Worm (Caenorhabditis elegans) whole organism, L4 larva: ENCODE data around the gene vab-8.

ENCODE experiments used
- F44E2.7 ChIP-seq: fragments of 200-800 bp; sonication (Bioruptor generic); IDR thresholded peaks from 2 replicates; pipeline ENCODE4 v2.1.2; 2022; ENCODE audit warnings: missing genetic modification characterization, missing compliant biosample characterization
- T26A8.4 ChIP-seq: fragments of 200-800 bp; sonication (Bioruptor generic); IDR thresholded peaks from 2 replicates; pipeline ENCODE4 v1.3.6; 2022; ENCODE audit warnings: missing genetic modification characterization, missing compliant biosample characterization
- Y48G9A.11 ChIP-seq: fragments of 200-800 bp; sonication (Bioruptor generic); IDR thresholded peaks from 2 replicates; pipeline ENCODE4 v1.3.6; 2022; ENCODE audit warnings: missing genetic modification reagents, missing genetic modification characterization, missing compliant biosample characterization
- Y75B8A.6 ChIP-seq: fragments of 200-800 bp; sonication (Bioruptor generic); IDR thresholded peaks from 2 replicates; pipeline ENCODE4 v1.3.6; 2022; ENCODE audit warnings: missing genetic modification reagents, missing genetic modification characterization, missing compliant biosample characterization
- ZK337.2 ChIP-seq: fragments of 200-800 bp; sonication (Bioruptor generic); IDR thresholded peaks from 2 replicates; pipeline ENCODE4 v1.3.6; 2022; ENCODE audit warnings: missing genetic modification reagents, missing genetic modification characterization, missing compliant biosample characterization
- ama-1 ChIP-seq: fragments of 150-350 bp; optimal IDR thresholded peaks from 2 replicates; lab custom pipeline; 2014; ENCODE audit warnings: inconsistent platforms, mixed read lengths
- ceh-62 ChIP-seq: sonication (generic microtip); optimal IDR thresholded peaks from 2 replicates; lab custom pipeline; 2017; ENCODE audit warnings: missing biosample characterization, missing genetic modification characterization
- cey-2 ChIP-seq: sonication (generic microtip); optimal IDR thresholded peaks from 3 replicates; lab custom pipeline; 2017; ENCODE audit warnings: missing genetic modification characterization, mild to moderate bottlenecking, missing compliant biosample characterization, antibody characterized with exemption, borderline replicate concordance; ENCODE audit not compliant: insufficient read depth
- ctbp-1 ChIP-seq: fragments of 200-800 bp; sonication (Bioruptor generic); IDR thresholded peaks from 2 replicates; pipeline ENCODE4 v1.3.6; 2022; ENCODE audit warnings: missing genetic modification reagents, missing genetic modification characterization, missing compliant biosample characterization
- daf-12 ChIP-seq: fragments of 150-350 bp; optimal IDR thresholded peaks from 2 replicates; lab custom pipeline; 2014; ENCODE audit warnings: missing biosample characterization, missing genetic modification reagents, missing genetic modification characterization
- daf-16 ChIP-seq, 3 experiments: sonication (generic microtip); optimal IDR thresholded peaks; 2 replicates each; lab custom pipeline; 2016 to 2017; ENCODE audit warnings: missing genetic modification characterization in 3 of 3, missing genetic modification reagents in 3 of 3, mild to moderate bottlenecking in 2 of 3, missing compliant biosample characterization in 2 of 3, missing biosample characterization in 1 of 3, moderate library complexity in 1 of 3
- dmd-6 ChIP-seq: fragments of 200-800 bp; sonication (Bioruptor generic); IDR thresholded peaks from 2 replicates; pipeline ENCODE4 v1.3.6; 2022; ENCODE audit warnings: missing genetic modification reagents, missing genetic modification characterization, missing compliant biosample characterization
- dmd-8 ChIP-seq: fragments of 200-800 bp; sonication (Bioruptor generic); IDR thresholded peaks from 2 replicates; pipeline ENCODE4 v1.3.6; 2022; ENCODE audit warnings: missing genetic modification characterization, missing compliant biosample characterization
- dpl-1 ChIP-seq: fragments of 150-350 bp; optimal IDR thresholded peaks from 2 replicates; lab custom pipeline; 2014; ENCODE audit warnings: missing biosample characterization, missing genetic modification reagents, missing genetic modification characterization
- egl-27 ChIP-seq: sonication (generic microtip); optimal IDR thresholded peaks from 3 replicates; lab custom pipeline; 2017; ENCODE audit warnings: missing biosample characterization, missing genetic modification reagents, missing genetic modification characterization
- fos-1 ChIP-seq: fragments of 150-350 bp; optimal IDR thresholded peaks from 2 replicates; lab custom pipeline; 2014; ENCODE audit warnings: missing biosample characterization, missing genetic modification characterization
- hif-1 ChIP-seq, 2 experiments: sonication (generic microtip); optimal IDR thresholded peaks; 2 replicates each; lab custom pipeline; 2016 to 2017; ENCODE audit warnings: missing compliant biosample characterization in 2 of 2, missing genetic modification characterization in 2 of 2, missing genetic modification reagents in 2 of 2, missing genotype in 2 of 2, mild to moderate bottlenecking in 1 of 2
- hlh-11 ChIP-seq: fragments of 200-800 bp; sonication (Bioruptor generic); optimal IDR thresholded peaks from 2 replicates; lab custom pipeline; 2018; ENCODE audit warnings: mild to moderate bottlenecking, missing genetic modification characterization, missing compliant biosample characterization
- lim-7 ChIP-seq: fragments of 200-800 bp; sonication (Bioruptor generic); IDR thresholded peaks from 2 replicates; pipeline ENCODE4 v1.3.6; 2022; ENCODE audit warnings: missing genetic modification characterization, missing compliant biosample characterization
- lin-1 ChIP-seq: fragments of 200-800 bp; sonication (Bioruptor generic); IDR thresholded peaks from 2 replicates; pipeline ENCODE4 v1.3.6; 2022; ENCODE audit warnings: missing genetic modification reagents, missing genetic modification characterization, missing compliant biosample characterization
- lin-13 ChIP-seq: fragments of 150-350 bp; optimal IDR thresholded peaks from 2 replicates; lab custom pipeline; 2014; ENCODE audit warnings: missing biosample characterization, missing genetic modification reagents, missing genetic modification characterization
- lir-3 ChIP-seq: sonication (generic microtip); optimal IDR thresholded peaks from 2 replicates; lab custom pipeline; 2016; ENCODE audit warnings: mild to moderate bottlenecking, missing genetic modification characterization, missing compliant biosample characterization
- lsy-2 ChIP-seq, 2 experiments: fragments of 150-350 bp in 1 of 2; sonication (generic microtip) in 1 of 2; optimal IDR thresholded peaks; 2 replicates each; lab custom pipeline; 2014 to 2017; ENCODE audit warnings: missing biosample characterization in 2 of 2, missing genetic modification characterization in 2 of 2
- mes-2 ChIP-seq: sonication (generic microtip); optimal IDR thresholded peaks from 2 replicates; lab custom pipeline; 2016; ENCODE audit warnings: missing genotype, mild to moderate bottlenecking, missing genetic modification characterization, missing compliant biosample characterization; ENCODE audit not compliant: poor library complexity, severe bottlenecking
- nhr-102 ChIP-seq: sonication (generic microtip); optimal IDR thresholded peaks from 2 replicates; lab custom pipeline; 2016; ENCODE audit warnings: mild to moderate bottlenecking, missing genetic modification characterization, moderate library complexity, missing compliant biosample characterization
- nhr-11 ChIP-seq: fragments of 150-350 bp; optimal IDR thresholded peaks from 2 replicates; lab custom pipeline; 2014; ENCODE audit warnings: missing biosample characterization, missing genetic modification characterization
- nhr-111 ChIP-seq: fragments of 200-800 bp; sonication (Bioruptor generic); optimal IDR thresholded peaks from 2 replicates; lab custom pipeline; 2018; ENCODE audit warnings: mild to moderate bottlenecking, missing genetic modification characterization, missing compliant biosample characterization
- pha-4 ChIP-seq, 2 experiments: fragments of 150-350 bp in 1 of 2; fragments of 200-800 bp in 1 of 2; sonication (Bioruptor generic) in 1 of 2; IDR thresholded peaks in 1 of 2; optimal IDR thresholded peaks in 1 of 2; 2 replicates each; pipeline versions ENCODE4 v1.3.6 to Lab custom; 2014 to 2022; ENCODE audit warnings: missing genetic modification characterization in 2 of 2, missing genetic modification reagents in 2 of 2, missing biosample characterization in 1 of 2, missing compliant biosample characterization in 1 of 2
- snpc-4 ChIP-seq: fragments of 150-350 bp; optimal IDR thresholded peaks from 2 replicates; lab custom pipeline; 2014; ENCODE audit warnings: missing biosample characterization, missing genetic modification characterization
- tra-1 ChIP-seq: fragments of 200-800 bp; sonication (Bioruptor generic); IDR thresholded peaks from 2 replicates; pipeline ENCODE4 v1.3.6; 2022; ENCODE audit warnings: missing genetic modification reagents, missing genetic modification characterization, missing compliant biosample characterization
- unc-39 ChIP-seq: sonication (generic microtip); optimal IDR thresholded peaks from 2 replicates; lab custom pipeline; 2017; ENCODE audit warnings: missing biosample characterization, missing genetic modification characterization
- unc-62 ChIP-seq, 3 experiments: fragments of 150-350 bp in 1 of 3; sonication (generic microtip); optimal IDR thresholded peaks in 2 of 3; peaks in 1 of 3; 1 replicate in 1 of 3; 2 replicates in 2 of 3; lab custom pipeline; 2014 to 2017; ENCODE audit warnings: missing biosample characterization in 3 of 3, missing genetic modification characterization in 3 of 3, missing genetic modification reagents in 3 of 3, missing genotype in 1 of 3
- zfp-3 ChIP-seq: fragments of 200-800 bp; sonication (Bioruptor generic); conservative IDR thresholded peaks from 2 replicates; pipeline ENCODE4 v1.3.6; 2022; ENCODE audit warnings: missing genetic modification reagents, missing genetic modification characterization, missing compliant biosample characterization

Gene vab-8

DNA sequence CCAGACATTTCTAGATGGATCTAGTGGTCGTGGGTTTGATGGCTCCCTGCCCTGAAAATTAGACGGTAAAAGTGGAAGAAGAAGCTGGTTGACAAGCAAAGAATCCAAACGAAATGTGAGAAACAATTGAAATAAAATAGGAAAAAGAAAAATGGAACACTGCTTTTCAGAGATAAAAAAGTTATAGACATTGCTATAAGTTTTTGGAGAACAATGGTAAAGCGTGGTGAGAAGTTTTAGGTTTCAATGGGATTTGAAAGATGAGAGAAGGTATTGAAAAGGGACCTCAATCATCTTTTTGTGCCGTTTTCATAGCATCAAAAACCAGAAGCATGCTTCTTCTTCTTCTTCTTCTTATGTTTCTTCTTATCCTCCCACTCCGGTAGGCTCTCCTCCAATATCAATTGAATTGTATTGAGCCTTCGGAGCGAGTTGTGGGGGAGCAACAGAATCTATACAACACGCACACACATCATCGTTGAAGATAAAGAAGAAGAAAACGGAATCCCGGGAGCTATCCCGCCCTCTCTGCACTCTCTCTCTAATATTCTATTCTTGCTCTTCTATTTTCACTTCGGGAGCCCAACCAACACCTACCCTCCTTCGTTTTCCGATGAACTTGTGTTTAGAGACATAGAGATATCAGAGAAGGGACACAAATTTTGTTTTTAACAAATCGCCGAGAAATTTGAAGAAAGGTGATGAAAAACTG lies 21.3 kb downstream of the vab-8 start, which contains the start of gene myo-3 (continued):
- no peak for TF ChIP-seq Y75B8A.6 (GFP tag; lab: Robert Waterston, UW)
- TF ChIP-seq daf-16 (GFP tag; optimal IDR thresholded peaks at IDR 0.05; lab: Kevin White, UChicago): peak in 1 of 2 experiments; percentile 85
- TF ChIP-seq daf-16 (tag; optimal IDR thresholded peaks at IDR 0.05; lab: Kevin White, UChicago): no peak
- TF ChIP-seq nhr-111 (GFP tag; lab: Kevin White, UChicago): no peak
- no peak for TF ChIP-seq T26A8.4 (GFP tag; lab: Robert Waterston, UW)
- TF ChIP-seq dpl-1: no peak
- no peak for TF ChIP-seq ZK337.2 (GFP tag; lab: Robert Waterston, UW)
- no peak for TF ChIP-seq fos-1
- no peak for TF ChIP-seq nhr-102
- TF ChIP-seq lim-7 (GFP tag; lab: Robert Waterston, UW): no peak
- peak in 1 of 2 experiments; percentile 68 for TF ChIP-seq unc-62 (GFP tag; optimal IDR thresholded peaks at IDR 0.05 in 1 of 2; lab: Kevin White, UChicago)
- TF ChIP-seq unc-62 (tag; optimal IDR thresholded peaks at IDR 0.05; lab: Kevin White, UChicago): no peak
- TF ChIP-seq lsy-2 (tag; optimal IDR thresholded peaks at IDR 0.05; lab: Kevin White, UChicago): no peak
- no peak for TF ChIP-seq egl-27 (tag; lab: Kevin White, UChicago)
- TF ChIP-seq mes-2 (tag; lab: Kevin White, UChicago): no peak
- TF ChIP-seq daf-12 (tag; lab: Kevin White, UChicago): no peak
- no peak for TF ChIP-seq zfp-3 (GFP tag; lab: Robert Waterston, UW)

DNA sequence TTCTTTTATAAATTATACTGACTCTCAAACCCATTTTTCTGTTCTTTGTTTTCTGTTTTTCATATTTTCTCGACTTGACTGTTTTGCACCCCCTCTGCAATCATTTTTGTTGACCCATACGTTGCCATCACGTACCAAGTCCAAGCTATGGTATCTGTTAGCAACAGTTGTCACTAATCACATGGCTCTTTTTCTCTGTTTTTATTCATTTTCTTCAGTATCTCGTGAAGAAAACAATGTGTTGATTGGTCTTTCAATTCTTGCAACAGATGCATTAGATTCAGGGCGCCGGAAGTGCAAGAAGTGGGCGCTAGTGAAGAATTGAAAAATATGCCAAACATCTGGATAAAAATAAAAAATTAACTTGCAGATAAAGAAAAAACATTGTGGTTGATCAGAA lies 22.4 kb downstream of the vab-8 start:
- TF ChIP-seq nhr-11 (tag; lab: Kevin White, UChicago) (peak; percentile 26), hif-1 (tag; optimal IDR thresholded peaks at IDR 0.05; lab: Kevin White, UChicago) (no peak), cey-2 (tag; lab: Kevin White, UChicago) (no peak), daf-16 (GFP tag; optimal IDR thresholded peaks at IDR 0.05; lab: Kevin White, UChicago) (peak in 1 of 2 experiments; percentile 100), daf-16 (tag; optimal IDR thresholded peaks at IDR 0.05; lab: Kevin White, UChicago) (no peak), dmd-8 (no peak), ama-1 (lab: Kevin White, UChicago) (no peak), ctbp-1 (no peak), unc-39 (tag; lab: Kevin White, UChicago) (no peak), hlh-11 (tag; lab: Kevin White, UChicago) (peak; percentile 33), lir-3 (tag; lab: Kevin White, UChicago) (no peak), lin-13 (GFP tag; lab: Kevin White, UChicago) (no peak)

DNA sequence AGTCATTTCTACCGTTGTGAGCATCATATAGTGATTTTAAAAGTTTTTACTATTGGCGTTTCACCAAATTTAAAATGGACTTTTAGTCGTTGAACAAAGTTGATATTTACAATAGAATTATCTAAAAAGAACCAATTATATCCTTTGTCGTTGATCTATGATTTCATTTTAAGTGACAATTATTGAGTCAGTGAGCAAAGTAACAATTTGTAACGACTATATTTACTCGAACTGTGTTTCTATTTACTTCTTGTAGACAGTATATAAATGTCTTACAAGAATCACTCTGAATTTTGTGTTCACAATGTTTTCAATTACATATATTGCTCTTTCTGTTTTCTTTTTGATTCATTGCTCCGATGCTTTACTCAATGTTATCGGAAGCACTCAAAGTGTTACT lies 28.0 kb downstream of the vab-8 start, which contains the start of gene ttr-22:
Gene ttr-22 (plus strand): TSS at position 301 of the 400 bp plus-strand sequence.
- TF ChIP-seq Y48G9A.11 (no peak), ceh-62 (no peak), lin-1 (GFP tag; lab: Robert Waterston, UW) (no peak), hif-1 (tag; optimal IDR thresholded peaks at IDR 0.05; lab: Kevin White, UChicago) (no peak), snpc-4 (tag; lab: Kevin White, UChicago) (no peak)

DNA sequence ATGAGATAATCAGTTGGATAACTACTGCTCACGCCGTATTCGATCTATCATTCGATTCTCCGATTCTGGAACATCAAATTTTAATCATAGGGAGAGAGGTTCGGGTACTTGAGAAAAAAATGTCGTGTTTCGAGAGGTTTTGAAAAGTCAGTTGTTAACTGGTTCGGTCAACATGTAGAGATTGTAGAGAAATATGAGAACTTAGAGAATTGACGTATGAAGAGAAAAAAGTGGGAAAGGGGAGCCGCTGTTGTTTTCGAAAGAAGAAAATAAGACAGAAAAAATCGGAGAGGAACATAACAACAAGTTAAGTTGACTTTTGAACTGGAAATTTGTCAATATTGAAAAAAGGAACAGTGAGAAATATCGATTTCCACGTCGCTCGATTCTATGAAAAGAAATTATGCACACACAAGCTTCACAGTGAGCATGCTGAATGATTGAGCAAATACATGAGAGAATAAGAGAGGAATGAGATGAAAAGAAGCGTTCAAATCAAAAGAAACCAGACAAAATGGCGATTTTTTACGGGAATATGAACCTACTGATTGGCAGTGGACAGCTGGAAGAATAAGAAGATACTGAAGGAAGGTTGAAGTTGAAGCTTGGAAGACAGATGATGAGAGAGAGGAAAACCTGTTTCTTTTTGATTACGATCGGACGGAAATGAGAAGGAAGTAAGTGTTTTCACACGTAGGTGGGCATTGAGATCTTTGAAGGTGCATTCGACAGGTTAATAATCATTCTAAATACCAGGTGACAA lies 32.0 kb downstream of the vab-8 start, which contains the start of the genes T04H1.13, slfl-5 and rad-50:
Gene T04H1.13 (minus strand): TSS at position 51 of the 763 bp plus-strand sequence.
Gene slfl-5 (minus strand): TSS at position 65 of the 763 bp plus-strand sequence.
Gene rad-50 (plus strand): TSS at position 667 of the 763 bp plus-strand sequence.
- no peak for TF ChIP-seq pha-4 (GFP tag; IDR thresholded peaks at IDR 0.05; lab: Robert Waterston, UW)
- peak; percentile 81 for TF ChIP-seq pha-4 (tag; optimal IDR thresholded peaks at IDR 0.05; lab: Kevin White, UChicago)
- peak in 1 of 2 experiments; percentile 8 for TF ChIP-seq unc-62 (GFP tag; optimal IDR thresholded peaks at IDR 0.05 in 1 of 2; lab: Kevin White, UChicago)
- no peak for TF ChIP-seq unc-62 (tag; optimal IDR thresholded peaks at IDR 0.05; lab: Kevin White, UChicago)
- peak in 1 of 2 experiments; percentile 69 for TF ChIP-seq daf-16 (GFP tag; optimal IDR thresholded peaks at IDR 0.05; lab: Kevin White, UChicago)
- TF ChIP-seq daf-16 (tag; optimal IDR thresholded peaks at IDR 0.05; lab: Kevin White, UChicago): no peak
- peak; percentile 70 for TF ChIP-seq dmd-6 (GFP tag; lab: Robert Waterston, UW)
- TF ChIP-seq lin-1 (GFP tag; lab: Robert Waterston, UW): 0 out of 2 replicates have a peak, but pooled peaks have one; percentile 25
- no peak for TF ChIP-seq F44E2.7 (GFP tag; lab: Robert Waterston, UW)
- TF ChIP-seq tra-1: 0 out of 2 replicates have a peak, but pooled peaks have one; percentile 27
- TF ChIP-seq egl-27 (tag; lab: Kevin White, UChicago): no peak
